Worm (Caenorhabditis elegans): ENCODE measurements around the gene dmd-7.

- no peak for TF ChIP-seq W03F9.2 (tag; optimal IDR thresholded peaks at IDR 0.05)
- no peak for TF ChIP-seq dao-5 (tag; optimal IDR thresholded peaks at IDR 0.05)
These were observed 32.9 kb upstream of the dmd-7 start for ce11 chrV:6213845-6214244.
